Worm (Caenorhabditis elegans): ENCODE results near the gene F44G4.6.

DNA sequence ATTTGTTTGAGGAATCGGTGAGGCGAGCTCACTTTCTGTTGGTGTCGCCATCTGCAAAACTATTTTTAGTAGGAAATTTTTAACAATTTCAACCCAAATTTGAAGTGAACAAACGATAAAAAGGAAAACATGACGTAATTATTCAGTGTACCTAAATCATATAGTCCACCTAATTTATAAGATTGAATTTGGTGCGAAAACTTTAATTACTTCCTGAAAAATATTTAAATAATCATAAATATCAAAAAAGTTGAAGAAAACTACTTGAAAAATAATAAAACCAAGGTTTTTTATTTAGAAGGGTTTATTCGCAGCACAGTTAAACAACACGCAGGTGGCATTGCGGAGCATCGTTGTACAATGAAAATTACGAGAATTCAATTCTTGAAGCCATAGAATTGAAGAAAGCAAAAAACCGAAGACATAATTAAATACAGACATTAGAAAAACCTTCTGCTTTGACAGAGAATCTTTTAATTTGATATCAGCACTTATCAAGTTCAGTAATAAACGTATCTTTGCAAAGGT lies 28.0 kb downstream of the F44G4.6 start, which contains the start of gene tomm-40:
- TF ChIP-seq flt-1 (GFP tag; IDR thresholded peaks at IDR 0.05) (no peak), ref-1 (GFP tag; conservative IDR thresholded peaks at IDR 0.05) (no peak), ztf-23 (GFP tag; IDR thresholded peaks at IDR 0.05) (no peak), klf-2 (GFP tag; conservative IDR thresholded peaks at IDR 0.05) (no peak), tab-1 (GFP tag; IDR thresholded peaks at IDR 0.05) (no peak)
